Worm (Caenorhabditis elegans) whole organism, L2 larva: ENCODE results near the gene Y105C5B.20.

ENCODE experiments used
- lin-13 ChIP-seq: fragments of 150-350 bp; optimal IDR thresholded peaks from 2 replicates; lab custom pipeline; 2014; ENCODE audit warnings: missing biosample characterization, missing genetic modification reagents, missing genetic modification characterization
- sma-3 ChIP-seq: sonication (generic microtip); optimal IDR thresholded peaks from 2 replicates; lab custom pipeline; 2016; ENCODE audit warnings: missing genetic modification reagents, missing genetic modification characterization, missing compliant biosample characterization

DNA sequence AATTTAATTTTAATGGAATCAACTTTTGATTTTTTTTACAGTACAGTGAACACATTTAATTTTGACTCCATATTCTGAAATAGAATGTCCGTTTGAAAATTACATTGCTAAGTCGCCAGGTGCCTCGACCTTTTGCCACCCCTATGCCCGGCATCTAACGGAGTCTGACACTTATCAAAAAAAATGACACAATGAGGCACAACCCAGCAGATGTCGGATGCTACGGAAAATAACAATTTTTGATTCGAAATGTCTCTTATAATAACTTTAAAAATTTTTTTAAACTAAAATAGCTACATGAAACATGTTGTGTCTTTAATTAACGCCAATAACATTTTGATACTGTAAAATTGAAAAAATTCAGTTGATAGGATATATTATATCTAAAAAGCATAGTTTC, 39.1 kb downstream of the Y105C5B.20 start:
- no peak for TF ChIP-seq lin-13
- TF ChIP-seq sma-3 (GFP tag; lab: Kevin White, UChicago): no peak
